Worm (Caenorhabditis elegans) whole organism, L4 larva: ENCODE data around the gene ugtp-1.

Experiments
- F44E2.7 ChIP-seq: fragments of 200-800 bp; sonication (Bioruptor generic); IDR thresholded peaks from 2 replicates; pipeline ENCODE4 v2.1.2; 2022; ENCODE audit warnings: missing genetic modification characterization, missing compliant biosample characterization
- Y48G9A.11 ChIP-seq: fragments of 200-800 bp; sonication (Bioruptor generic); IDR thresholded peaks from 2 replicates; pipeline ENCODE4 v1.3.6; 2022; ENCODE audit warnings: missing genetic modification reagents, missing genetic modification characterization, missing compliant biosample characterization
- Y75B8A.6 ChIP-seq: fragments of 200-800 bp; sonication (Bioruptor generic); IDR thresholded peaks from 2 replicates; pipeline ENCODE4 v1.3.6; 2022; ENCODE audit warnings: missing genetic modification reagents, missing genetic modification characterization, missing compliant biosample characterization
- ZK337.2 ChIP-seq: fragments of 200-800 bp; sonication (Bioruptor generic); IDR thresholded peaks from 2 replicates; pipeline ENCODE4 v1.3.6; 2022; ENCODE audit warnings: missing genetic modification reagents, missing genetic modification characterization, missing compliant biosample characterization
- ZK546.5 ChIP-seq, 2 experiments: sonication (generic microtip); optimal IDR thresholded peaks; 2 replicates each; lab custom pipeline; 2017; ENCODE audit warnings: missing biosample characterization in 2 of 2, missing genetic modification characterization in 2 of 2
- aha-1 ChIP-seq: fragments of 150-350 bp; peaks from one replicate; lab custom pipeline; 2014; ENCODE audit warnings: missing biosample characterization, missing genetic modification characterization
- aly-2 ChIP-seq: sonication (generic microtip); optimal IDR thresholded peaks from 2 replicates; lab custom pipeline; 2018; ENCODE audit warnings: missing biosample characterization, missing genetic modification characterization
- arid-1 ChIP-seq: fragments of 200-800 bp; sonication (Bioruptor generic); conservative IDR thresholded peaks from 2 replicates; pipeline ENCODE4 v1.3.6; 2022; ENCODE audit warnings: missing genetic modification reagents, missing genetic modification characterization, missing compliant biosample characterization
- attf-4 ChIP-seq: sonication (generic microtip); optimal IDR thresholded peaks from 3 replicates; lab custom pipeline; 2017; ENCODE audit warnings: missing biosample characterization, missing genetic modification characterization
- ceh-20 ChIP-seq: fragments of 200-800 bp; sonication (Bioruptor generic); IDR thresholded peaks from 2 replicates; pipeline ENCODE4 v1.3.6; 2022; ENCODE audit warnings: missing genetic modification reagents, missing genetic modification characterization, missing compliant biosample characterization
- ceh-28 ChIP-seq: fragments of 150-350 bp; optimal IDR thresholded peaks from 2 replicates; lab custom pipeline; 2014; ENCODE audit warnings: missing biosample characterization, missing genetic modification reagents, missing genetic modification characterization
- ceh-62 ChIP-seq: sonication (generic microtip); optimal IDR thresholded peaks from 2 replicates; lab custom pipeline; 2017; ENCODE audit warnings: missing biosample characterization, missing genetic modification characterization
- ces-1 ChIP-seq: fragments of 150-350 bp; sonication (generic microtip); optimal IDR thresholded peaks from 4 replicates; lab custom pipeline; 2014; ENCODE audit warnings: missing biosample characterization, missing genetic modification reagents, missing genetic modification characterization
- cey-2 ChIP-seq: sonication (generic microtip); optimal IDR thresholded peaks from 3 replicates; lab custom pipeline; 2017; ENCODE audit warnings: missing genetic modification characterization, mild to moderate bottlenecking, missing compliant biosample characterization, antibody characterized with exemption, borderline replicate concordance; ENCODE audit not compliant: insufficient read depth
- daf-8 ChIP-seq: fragments of 200-800 bp; sonication (Bioruptor generic); IDR thresholded peaks from 2 replicates; pipeline ENCODE4 v1.3.6; 2022; ENCODE audit warnings: missing genetic modification characterization, missing compliant biosample characterization
- dmd-6 ChIP-seq: fragments of 200-800 bp; sonication (Bioruptor generic); IDR thresholded peaks from 2 replicates; pipeline ENCODE4 v1.3.6; 2022; ENCODE audit warnings: missing genetic modification reagents, missing genetic modification characterization, missing compliant biosample characterization
- dmd-8 ChIP-seq: fragments of 200-800 bp; sonication (Bioruptor generic); IDR thresholded peaks from 2 replicates; pipeline ENCODE4 v1.3.6; 2022; ENCODE audit warnings: missing genetic modification characterization, missing compliant biosample characterization
- duxl-1 ChIP-seq: sonication (generic microtip); optimal IDR thresholded peaks from 2 replicates; lab custom pipeline; 2016; ENCODE audit warnings: mild to moderate bottlenecking, missing genetic modification characterization, moderate library complexity, missing compliant biosample characterization; ENCODE audit not compliant: poor library complexity
- dve-1 ChIP-seq: sonication (generic microtip); optimal IDR thresholded peaks from 2 replicates; lab custom pipeline; 2017; ENCODE audit warnings: antibody characterized with exemption, mild to moderate bottlenecking, missing genetic modification characterization, missing compliant biosample characterization; ENCODE audit not compliant: insufficient read depth
- hif-1 ChIP-seq, 2 experiments: sonication (generic microtip); optimal IDR thresholded peaks; 2 replicates each; lab custom pipeline; 2016 to 2017; ENCODE audit warnings: missing compliant biosample characterization in 2 of 2, missing genetic modification characterization in 2 of 2, missing genetic modification reagents in 2 of 2, missing genotype in 2 of 2, mild to moderate bottlenecking in 1 of 2
- hlh-11 ChIP-seq: fragments of 200-800 bp; sonication (Bioruptor generic); optimal IDR thresholded peaks from 2 replicates; lab custom pipeline; 2018; ENCODE audit warnings: mild to moderate bottlenecking, missing genetic modification characterization, missing compliant biosample characterization
- hlh-30 ChIP-seq: sonication (generic microtip); optimal IDR thresholded peaks from 2 replicates; lab custom pipeline; 2017; ENCODE audit warnings: antibody characterized with exemption, mild to moderate bottlenecking, missing genetic modification characterization, missing compliant biosample characterization; ENCODE audit not compliant: insufficient read depth
- jun-1 ChIP-seq: fragments of 150-350 bp; optimal IDR thresholded peaks from 2 replicates; lab custom pipeline; 2014; ENCODE audit warnings: missing biosample characterization, missing genetic modification reagents, missing genetic modification characterization
- lim-7 ChIP-seq: fragments of 200-800 bp; sonication (Bioruptor generic); IDR thresholded peaks from 2 replicates; pipeline ENCODE4 v1.3.6; 2022; ENCODE audit warnings: missing genetic modification characterization, missing compliant biosample characterization
- lin-1 ChIP-seq: fragments of 200-800 bp; sonication (Bioruptor generic); IDR thresholded peaks from 2 replicates; pipeline ENCODE4 v1.3.6; 2022; ENCODE audit warnings: missing genetic modification reagents, missing genetic modification characterization, missing compliant biosample characterization
- lin-13 ChIP-seq: fragments of 150-350 bp; optimal IDR thresholded peaks from 2 replicates; lab custom pipeline; 2014; ENCODE audit warnings: missing biosample characterization, missing genetic modification reagents, missing genetic modification characterization
- lin-29 ChIP-seq: fragments of 200-800 bp; sonication (Bioruptor generic); IDR thresholded peaks from 2 replicates; pipeline ENCODE4 v1.3.6; 2022; ENCODE audit warnings: missing genetic modification reagents, missing genetic modification characterization, missing compliant biosample characterization
- lin-38 ChIP-seq: fragments of 200-800 bp; sonication (Bioruptor generic); IDR thresholded peaks from 2 replicates; pipeline ENCODE4 v1.3.6; 2022; ENCODE audit warnings: missing genetic modification reagents, missing genetic modification characterization, missing compliant biosample characterization
- lsy-2 ChIP-seq, 2 experiments: fragments of 150-350 bp in 1 of 2; sonication (generic microtip) in 1 of 2; optimal IDR thresholded peaks; 2 replicates each; lab custom pipeline; 2014 to 2017; ENCODE audit warnings: missing biosample characterization in 2 of 2, missing genetic modification characterization in 2 of 2
- madf-5 ChIP-seq, 2 experiments: fragments of 200-800 bp; sonication (Bioruptor generic); IDR thresholded peaks; 2 replicates each; pipeline ENCODE4 v1.3.6; 2022; ENCODE audit warnings: missing compliant biosample characterization in 2 of 2, missing genetic modification characterization in 2 of 2
- madf-9 ChIP-seq: fragments of 200-800 bp; sonication (Bioruptor generic); conservative IDR thresholded peaks from 2 replicates; pipeline ENCODE4 v1.3.6; 2022; ENCODE audit warnings: missing genetic modification reagents, missing genetic modification characterization, missing compliant biosample characterization
- mdl-1 ChIP-seq, 2 experiments: fragments of 150-350 bp in 1 of 2; sonication (generic microtip) in 1 of 2; optimal IDR thresholded peaks; 2 replicates each; lab custom pipeline; 2014 to 2017; ENCODE audit warnings: missing biosample characterization in 2 of 2, missing genetic modification characterization in 2 of 2
- mep-1 ChIP-seq: fragments of 150-350 bp; sonication (generic microtip); optimal IDR thresholded peaks from 3 replicates; lab custom pipeline; 2014; ENCODE audit warnings: missing biosample characterization, missing genetic modification characterization
- mes-2 ChIP-seq: sonication (generic microtip); optimal IDR thresholded peaks from 2 replicates; lab custom pipeline; 2016; ENCODE audit warnings: missing genotype, mild to moderate bottlenecking, missing genetic modification characterization, missing compliant biosample characterization; ENCODE audit not compliant: poor library complexity, severe bottlenecking
- mxl-3 ChIP-seq: fragments of 200-800 bp; sonication (Bioruptor generic); optimal IDR thresholded peaks from 2 replicates; lab custom pipeline; 2018; ENCODE audit warnings: mild to moderate bottlenecking, missing genetic modification characterization, missing compliant biosample characterization
- nhr-11 ChIP-seq: fragments of 150-350 bp; optimal IDR thresholded peaks from 2 replicates; lab custom pipeline; 2014; ENCODE audit warnings: missing biosample characterization, missing genetic modification characterization
- nhr-28 ChIP-seq: fragments of 150-350 bp; optimal IDR thresholded peaks from 2 replicates; lab custom pipeline; 2014; ENCODE audit warnings: missing biosample characterization, missing genetic modification characterization
- nhr-41 ChIP-seq: fragments of 200-800 bp; sonication (Bioruptor generic); IDR thresholded peaks from 2 replicates; pipeline ENCODE4 v1.3.6; 2022; ENCODE audit warnings: missing genetic modification reagents, missing genetic modification characterization, missing compliant biosample characterization
- nhr-42 ChIP-seq: fragments of 200-800 bp; sonication (Bioruptor generic); IDR thresholded peaks from 2 replicates; pipeline ENCODE4 v1.3.6; 2022; ENCODE audit warnings: missing genetic modification characterization, missing compliant biosample characterization
- nhr-48 ChIP-seq: sonication (generic microtip); optimal IDR thresholded peaks from 2 replicates; lab custom pipeline; 2016; ENCODE audit warnings: mild to moderate bottlenecking, missing genetic modification characterization, missing compliant biosample characterization
- nhr-76 ChIP-seq: fragments of 150-350 bp; optimal IDR thresholded peaks from 2 replicates; lab custom pipeline; 2014; ENCODE audit warnings: missing biosample characterization, missing genetic modification characterization
- pqm-1 ChIP-seq: sonication (generic microtip); optimal IDR thresholded peaks from 2 replicates; lab custom pipeline; 2017; ENCODE audit warnings: missing biosample characterization, missing genetic modification characterization
- sdz-12 ChIP-seq: fragments of 200-800 bp; sonication (Bioruptor generic); optimal IDR thresholded peaks from 2 replicates; lab custom pipeline; 2018; ENCODE audit warnings: mild to moderate bottlenecking, missing genetic modification characterization, missing compliant biosample characterization
- skn-1 ChIP-seq: fragments of 150-350 bp; optimal IDR thresholded peaks from 2 replicates; lab custom pipeline; 2014; ENCODE audit warnings: missing biosample characterization, missing genetic modification characterization
- snpc-4 ChIP-seq: fragments of 150-350 bp; optimal IDR thresholded peaks from 2 replicates; lab custom pipeline; 2014; ENCODE audit warnings: missing biosample characterization, missing genetic modification characterization
- spr-1 ChIP-seq: sonication (generic microtip); optimal IDR thresholded peaks from 2 replicates; lab custom pipeline; 2016; ENCODE audit warnings: mild to moderate bottlenecking, missing genetic modification characterization, missing compliant biosample characterization
- spr-3 ChIP-seq: fragments of 200-800 bp; sonication (Bioruptor generic); optimal IDR thresholded peaks from 2 replicates; lab custom pipeline; 2018; ENCODE audit warnings: mild to moderate bottlenecking, missing genetic modification characterization, missing compliant biosample characterization
- vab-7 ChIP-seq: fragments of 200-800 bp; sonication (Bioruptor generic); IDR thresholded peaks from 2 replicates; pipeline ENCODE4 v1.3.6; 2022; ENCODE audit warnings: missing genetic modification reagents, missing genetic modification characterization, missing compliant biosample characterization
- zfp-3 ChIP-seq: fragments of 200-800 bp; sonication (Bioruptor generic); conservative IDR thresholded peaks from 2 replicates; pipeline ENCODE4 v1.3.6; 2022; ENCODE audit warnings: missing genetic modification reagents, missing genetic modification characterization, missing compliant biosample characterization
- zip-11 ChIP-seq: fragments of 200-800 bp; sonication (Bioruptor generic); IDR thresholded peaks from 2 replicates; pipeline ENCODE4 v1.3.6; 2022; ENCODE audit warnings: missing genetic modification characterization, missing compliant biosample characterization
- ztf-11 ChIP-seq: fragments of 150-350 bp; optimal IDR thresholded peaks from 2 replicates; lab custom pipeline; 2014; ENCODE audit warnings: missing biosample characterization, missing genetic modification characterization
- ztf-7 ChIP-seq: fragments of 150-350 bp; optimal IDR thresholded peaks from 2 replicates; lab custom pipeline; 2014; ENCODE audit warnings: missing biosample characterization, missing genetic modification characterization

The ugtp-1 gene

DNA sequence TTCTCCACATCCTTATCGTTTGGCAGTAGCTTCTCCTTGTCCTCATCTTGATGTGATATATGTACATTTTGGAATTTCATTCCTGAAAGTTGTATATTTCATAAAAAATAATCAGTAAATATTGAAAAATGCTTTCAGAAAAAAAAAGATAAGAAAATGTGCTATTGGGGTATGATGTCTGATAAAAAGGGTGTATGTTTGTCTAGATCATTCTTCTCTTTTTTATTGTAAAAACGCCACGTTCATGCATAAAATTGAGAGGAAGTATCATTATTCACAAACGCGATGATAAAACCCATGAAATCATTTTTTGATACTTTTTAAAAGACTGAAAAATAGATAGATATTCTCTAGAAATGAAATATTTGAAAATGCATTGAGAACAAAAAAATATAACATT lies 1.9 kb downstream of the ugtp-1 start:
- no peak for TF ChIP-seq F44E2.7
- no peak for TF ChIP-seq ces-1 (GFP tag; lab: Kevin White, UChicago)
- peak; percentile 83 for TF ChIP-seq dve-1 (tag; lab: Kevin White, UChicago)
- no peak for TF ChIP-seq zfp-3 (GFP tag; lab: Robert Waterston, UW)
- no peak for TF ChIP-seq nhr-11
- TF ChIP-seq dmd-8 (GFP tag; lab: Robert Waterston, UW), result no peak
- TF ChIP-seq lin-38, result no peak
- TF ChIP-seq dmd-6, result peak; percentile 71
- TF ChIP-seq cey-2 (tag; lab: Kevin White, UChicago), result no peak
- no peak for TF ChIP-seq ztf-7 (tag; lab: Kevin White, UChicago)
- no peak for TF ChIP-seq ZK337.2 (GFP tag; lab: Robert Waterston, UW)
- no peak for TF ChIP-seq attf-4 (tag; lab: Kevin White, UChicago)
- TF ChIP-seq mes-2 (tag; lab: Kevin White, UChicago), result no peak
- no peak for TF ChIP-seq hif-1 (tag; optimal IDR thresholded peaks at IDR 0.05; lab: Kevin White, UChicago)
- peak; percentile 92 for TF ChIP-seq pqm-1 (tag; lab: Kevin White, UChicago)
- TF ChIP-seq nhr-76, result no peak
- TF ChIP-seq ztf-11, result no peak
- TF ChIP-seq sdz-12 (GFP tag; lab: Kevin White, UChicago), result no peak
- TF ChIP-seq ceh-28 (tag; lab: Kevin White, UChicago), result no peak
- peak; percentile 78 for TF ChIP-seq hlh-11 (tag; lab: Kevin White, UChicago)
- no peak for TF ChIP-seq nhr-42 (GFP tag; lab: Robert Waterston, UW)
- no peak for TF ChIP-seq madf-5 (GFP tag; IDR thresholded peaks at IDR 0.05; lab: Robert Waterston, UW)
- no peak for TF ChIP-seq daf-8 (GFP tag; lab: Robert Waterston, UW)
- TF ChIP-seq Y75B8A.6 (GFP tag; lab: Robert Waterston, UW), result no peak
- no peak for TF ChIP-seq vab-7 (GFP tag; lab: Robert Waterston, UW)
- TF ChIP-seq skn-1 (tag; lab: Kevin White, UChicago), result no peak
- no peak for TF ChIP-seq snpc-4
- no peak for TF ChIP-seq spr-1 (tag; lab: Kevin White, UChicago)
- no peak for TF ChIP-seq lin-13 (GFP tag; lab: Kevin White, UChicago)
- peak; percentile 70 for TF ChIP-seq nhr-28 (tag; lab: Kevin White, UChicago)
- TF ChIP-seq lsy-2 (tag; optimal IDR thresholded peaks at IDR 0.05; lab: Kevin White, UChicago), result peak in 1 of 2 experiments; percentile 29
- TF ChIP-seq nhr-41 (GFP tag; lab: Robert Waterston, UW), result no peak
- no peak for TF ChIP-seq ZK546.5 (tag; optimal IDR thresholded peaks at IDR 0.05; lab: Kevin White, UChicago)
- TF ChIP-seq jun-1 (tag; lab: Kevin White, UChicago), result no peak
- TF ChIP-seq madf-9 (GFP tag; lab: Robert Waterston, UW), result no peak
- no peak for TF ChIP-seq spr-3
- peak; percentile 2 for TF ChIP-seq hlh-30 (tag; lab: Kevin White, UChicago)
- peak; percentile 24 for TF ChIP-seq nhr-48 (tag; lab: Kevin White, UChicago)
- TF ChIP-seq ceh-20 (GFP tag; lab: Robert Waterston, UW), result no peak
- no peak for TF ChIP-seq mxl-3
- TF ChIP-seq ceh-62 (tag; lab: Kevin White, UChicago), result no peak
- TF ChIP-seq Y48G9A.11, result no peak
- no peak for TF ChIP-seq aly-2 (tag; lab: Kevin White, UChicago)
- TF ChIP-seq lim-7, result no peak
- TF ChIP-seq aha-1 (tag; lab: Kevin White, UChicago), result no peak
- TF ChIP-seq mdl-1 (tag; optimal IDR thresholded peaks at IDR 0.05; lab: Kevin White, UChicago), result peak in 1 of 2 experiments; percentile 43
- no peak for TF ChIP-seq lin-29 (GFP tag; lab: Robert Waterston, UW)
- TF ChIP-seq zip-11 (GFP tag; lab: Robert Waterston, UW), result no peak
- TF ChIP-seq duxl-1 (tag; lab: Kevin White, UChicago), result no peak
- TF ChIP-seq mep-1 (tag; lab: Kevin White, UChicago), result peak; percentile 37
- no peak for TF ChIP-seq lin-1
- no peak for TF ChIP-seq arid-1 (GFP tag; lab: Robert Waterston, UW)
